Worm (Caenorhabditis elegans) whole organism, L2 larva: Measurements from ENCODE around the gene fbxc-51.

Experiments used
- aly-2 ChIP-seq: fragments of 150-350 bp; optimal IDR thresholded peaks from 2 replicates; lab custom pipeline; 2014; ENCODE audit warnings: missing biosample characterization, missing genetic modification characterization
- ama-1 ChIP-seq: fragments of 150-350 bp; optimal IDR thresholded peaks from 2 replicates; lab custom pipeline; 2018; ENCODE audit warnings: inconsistent platforms
- ceh-16 ChIP-seq: fragments of 150-350 bp; optimal IDR thresholded peaks from 2 replicates; lab custom pipeline; 2014; ENCODE audit warnings: missing biosample characterization, missing genetic modification characterization
- elt-3 ChIP-seq: sonication (generic microtip); optimal IDR thresholded peaks from 2 replicates; lab custom pipeline; 2017; ENCODE audit warnings: missing biosample characterization, missing genetic modification characterization
- fos-1 ChIP-seq: fragments of 150-350 bp; optimal IDR thresholded peaks from 2 replicates; lab custom pipeline; 2014; ENCODE audit warnings: missing biosample characterization, missing genetic modification characterization
- lin-39 ChIP-seq: fragments of 150-350 bp; optimal IDR thresholded peaks from 2 replicates; lab custom pipeline; 2014; ENCODE audit warnings: missing biosample characterization, missing genetic modification reagents, missing genetic modification characterization
- nhr-12 ChIP-seq: fragments of 150-350 bp; optimal IDR thresholded peaks from 2 replicates; lab custom pipeline; 2014; ENCODE audit warnings: missing biosample characterization, missing genetic modification characterization
- nhr-23 ChIP-seq: fragments of 150-350 bp; optimal IDR thresholded peaks from 2 replicates; lab custom pipeline; 2014; ENCODE audit warnings: missing biosample characterization, missing genetic modification reagents, missing genetic modification characterization
- peb-1 ChIP-seq: fragments of 150-350 bp; optimal IDR thresholded peaks from 2 replicates; lab custom pipeline; 2014; ENCODE audit warnings: missing biosample characterization, missing genetic modification characterization

ce11 chrII:915206-915605 lies 46.6 kb downstream of the fbxc-51 start:
- TF ChIP-seq nhr-12: no peak
- TF ChIP-seq elt-3 (tag; lab: Kevin White, UChicago): no peak
- no peak for TF ChIP-seq lin-39 (tag; lab: Kevin White, UChicago)
- TF ChIP-seq aly-2 (tag; lab: Kevin White, UChicago): no peak
- no peak for TF ChIP-seq ama-1 (lab: Kevin White, UChicago)
- no peak for TF ChIP-seq peb-1 (tag; lab: Kevin White, UChicago)
- no peak for TF ChIP-seq ceh-16 (tag; lab: Kevin White, UChicago)
- TF ChIP-seq fos-1: peak; percentile 99
- TF ChIP-seq nhr-23 (tag; lab: Kevin White, UChicago): no peak
